Fruit fly (Drosophila melanogaster) S2 (cell line): Measurements from ENCODE around the gene CG8135.

ENCODE experiments used
- CG8478 ChIP-seq: fragments of >200 bp; optimal IDR thresholded peaks from 2 replicates; lab custom pipeline; 2018
- CTCF ChIP-seq, 2 experiments: fragments of >200 bp; optimal IDR thresholded peaks; 2 replicates each; lab custom pipeline; 2018

DNA sequence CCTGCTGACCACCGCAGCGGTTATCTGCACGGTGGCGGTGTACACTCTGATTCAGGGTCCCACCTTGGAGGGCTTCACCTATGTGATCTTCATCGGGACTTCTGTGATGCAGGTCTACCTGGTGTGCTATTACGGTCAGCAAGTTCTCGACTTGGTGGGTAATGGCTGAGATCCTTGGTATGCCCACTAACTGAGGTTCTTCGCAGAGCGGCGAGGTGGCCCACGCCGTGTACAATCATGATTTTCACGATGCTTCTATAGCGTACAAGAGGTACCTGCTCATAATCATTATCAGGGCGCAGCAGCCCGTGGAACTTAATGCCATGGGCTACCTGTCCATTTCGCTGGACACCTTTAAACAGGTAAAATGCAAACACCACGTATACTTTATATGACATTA lies 5.1 kb upstream of the CG8135 start:
- TF ChIP-seq CG8478 (lab: Kevin White, UChicago): no peak
- TF ChIP-seq CTCF (optimal IDR thresholded peaks at IDR 0.05; lab: Kevin White, UChicago): no peak
